Worm (Caenorhabditis elegans) whole organism, young adult: Measurements from ENCODE around the gene set-20.

ENCODE experiments used
- B0035.1 ChIP-seq: sonication (generic microtip); optimal IDR thresholded peaks from 2 replicates; lab custom pipeline; 2016; ENCODE audit warnings: missing genetic modification characterization, mild to moderate bottlenecking, missing compliant biosample characterization, missing genotype, missing genetic modification reagents
- B0336.3 ChIP-seq: fragments of 200-800 bp; sonication (Bioruptor generic); IDR thresholded peaks from 2 replicates; pipeline ENCODE4 v1.3.6; 2022; ENCODE audit warnings: missing genetic modification characterization, missing compliant biosample characterization
- C06A6.2 ChIP-seq: fragments of 200-800 bp; sonication (Bioruptor generic); conservative IDR thresholded peaks from 2 replicates; pipeline ENCODE4 v1.3.6; 2022; ENCODE audit warnings: missing genetic modification characterization, missing compliant biosample characterization
- C17E4.6 ChIP-seq: fragments of 200-800 bp; sonication (Bioruptor generic); IDR thresholded peaks from 2 replicates; pipeline ENCODE4 v1.3.6; 2022; ENCODE audit warnings: missing genetic modification reagents, missing genetic modification characterization, missing compliant biosample characterization
- F52B5.7 ChIP-seq: sonication (generic microtip); optimal IDR thresholded peaks from 2 replicates; lab custom pipeline; 2016; ENCODE audit warnings: mild to moderate bottlenecking, missing genetic modification characterization, missing compliant biosample characterization
- K11D2.4 ChIP-seq: fragments of 200-800 bp; sonication (Bioruptor generic); IDR thresholded peaks from 2 replicates; pipeline ENCODE4 v1.3.6; 2022; ENCODE audit warnings: missing genetic modification reagents, missing genetic modification characterization, missing compliant biosample characterization
- T07F8.4 ChIP-seq: sonication (generic microtip); optimal IDR thresholded peaks from 2 replicates; lab custom pipeline; 2016; ENCODE audit warnings: mild to moderate bottlenecking, missing genetic modification characterization, moderate library complexity, missing compliant biosample characterization
- Y56A3A.18 ChIP-seq: fragments of 200-800 bp; sonication (Bioruptor generic); IDR thresholded peaks from 2 replicates; pipeline ENCODE4 v1.3.6; 2022; ENCODE audit warnings: missing genetic modification reagents, missing genetic modification characterization, missing compliant biosample characterization
- Y67H2A.10 ChIP-seq: fragments of 200-800 bp; sonication (Bioruptor generic); conservative IDR thresholded peaks from 2 replicates; pipeline ENCODE4 v1.3.6; 2022; ENCODE audit warnings: missing genetic modification reagents, missing genetic modification characterization, missing compliant biosample characterization
- akir-1 ChIP-seq: fragments of 200-800 bp; sonication (Bioruptor generic); optimal IDR thresholded peaks from 2 replicates; lab custom pipeline; 2018; ENCODE audit warnings: mild to moderate bottlenecking, missing genetic modification characterization, moderate library complexity, missing compliant biosample characterization
- athp-1 ChIP-seq: sonication (generic microtip); optimal IDR thresholded peaks from 2 replicates; lab custom pipeline; 2017; ENCODE audit warnings: mild to moderate bottlenecking, missing genetic modification characterization, missing compliant biosample characterization
- attf-3 ChIP-seq: fragments of 200-800 bp; sonication (Bioruptor generic); conservative IDR thresholded peaks from 2 replicates; pipeline ENCODE4 v1.3.6; 2022; ENCODE audit warnings: missing genetic modification reagents, missing genetic modification characterization, missing compliant biosample characterization
- attf-6 ChIP-seq: fragments of 200-800 bp; sonication (Bioruptor generic); IDR thresholded peaks from 2 replicates; pipeline ENCODE4 v1.3.6; 2022; ENCODE audit warnings: missing genetic modification reagents, missing genetic modification characterization, missing compliant biosample characterization
- bed-2 ChIP-seq: fragments of 200-800 bp; sonication (Bioruptor generic); IDR thresholded peaks from 2 replicates; pipeline ENCODE4 v1.3.6; 2022; ENCODE audit warnings: missing genetic modification reagents, missing genetic modification characterization, missing compliant biosample characterization
- chd-7 ChIP-seq: sonication (generic microtip); optimal IDR thresholded peaks from 2 replicates; lab custom pipeline; 2016; ENCODE audit warnings: mild to moderate bottlenecking, missing genetic modification characterization, moderate library complexity, missing compliant biosample characterization
- die-1 ChIP-seq: sonication (generic microtip); optimal IDR thresholded peaks from 2 replicates; lab custom pipeline; 2016; ENCODE audit warnings: missing genotype, mild to moderate bottlenecking, missing genetic modification characterization, missing compliant biosample characterization
- dpl-1 ChIP-seq: fragments of 150-350 bp; optimal IDR thresholded peaks from 2 replicates; lab custom pipeline; 2014; ENCODE audit warnings: missing biosample characterization, missing genetic modification reagents, missing genetic modification characterization
- efl-1 ChIP-seq: fragments of 150-350 bp; optimal IDR thresholded peaks from 2 replicates; lab custom pipeline; 2014; ENCODE audit warnings: missing biosample characterization, missing genetic modification reagents, missing genetic modification characterization
- egrh-3 ChIP-seq: fragments of 200-800 bp; sonication (Bioruptor generic); IDR thresholded peaks from 2 replicates; pipeline ENCODE4 v1.3.6; 2022; ENCODE audit warnings: missing genetic modification reagents, missing genetic modification characterization, missing compliant biosample characterization
- ekl-4 ChIP-seq: fragments of 200-800 bp; sonication (Bioruptor generic); IDR thresholded peaks from 2 replicates; pipeline ENCODE4 v1.3.6; 2022; ENCODE audit warnings: missing genetic modification reagents, missing genetic modification characterization, missing compliant biosample characterization
- him-1 ChIP-seq: sonication (generic microtip); optimal IDR thresholded peaks from 2 replicates; lab custom pipeline; 2016; ENCODE audit warnings: missing genotype, missing genetic modification reagents, missing genetic modification characterization, missing compliant biosample characterization
- hlh-12 ChIP-seq: sonication (generic microtip); optimal IDR thresholded peaks from 2 replicates; lab custom pipeline; 2016; ENCODE audit warnings: missing genetic modification characterization, missing compliant biosample characterization
- hlh-26 ChIP-seq: fragments of 200-800 bp; sonication (Bioruptor generic); conservative IDR thresholded peaks from 2 replicates; pipeline ENCODE4 v1.3.6; 2022; ENCODE audit warnings: missing genetic modification reagents, missing genetic modification characterization, missing compliant biosample characterization
- lin-35 ChIP-seq, 3 experiments: fragments of 150-350 bp in 2 of 3; sonication (generic microtip) in 1 of 3; optimal IDR thresholded peaks; 2 replicates each; lab custom pipeline; 2014 to 2018; ENCODE audit warnings: missing biosample characterization in 3 of 3, missing genetic modification characterization in 3 of 3, missing genetic modification reagents in 3 of 3
- lin-40 ChIP-seq: sonication (generic microtip); optimal IDR thresholded peaks from 2 replicates; lab custom pipeline; 2016; ENCODE audit warnings: missing genetic modification characterization, mild to moderate bottlenecking, missing compliant biosample characterization, missing genotype, missing genetic modification reagents
- lsl-1 ChIP-seq: fragments of 200-800 bp; sonication (Bioruptor generic); optimal IDR thresholded peaks from 2 replicates; lab custom pipeline; 2018; ENCODE audit warnings: mild to moderate bottlenecking, missing genetic modification characterization, moderate library complexity, missing compliant biosample characterization
- madf-6 ChIP-seq: fragments of 200-800 bp; sonication (Bioruptor generic); IDR thresholded peaks from 2 replicates; pipeline ENCODE4 v1.3.6; 2022; ENCODE audit warnings: missing genetic modification reagents, missing genetic modification characterization, missing compliant biosample characterization
- mcd-1 ChIP-seq: fragments of 200-800 bp; sonication (Bioruptor generic); IDR thresholded peaks from 2 replicates; pipeline ENCODE4 v1.3.6; 2022; ENCODE audit warnings: missing genetic modification reagents, missing genetic modification characterization, missing compliant biosample characterization
- mel-28 ChIP-seq: sonication (generic microtip); optimal IDR thresholded peaks from 2 replicates; lab custom pipeline; 2016; ENCODE audit warnings: borderline replicate concordance, mild to moderate bottlenecking, missing genetic modification characterization, missing compliant biosample characterization
- mes-4 ChIP-seq: sonication (generic microtip); optimal IDR thresholded peaks from 2 replicates; lab custom pipeline; 2016; ENCODE audit warnings: missing genotype, missing genetic modification characterization, missing compliant biosample characterization
- mxl-1 ChIP-seq: sonication (generic microtip); optimal IDR thresholded peaks from 2 replicates; lab custom pipeline; 2016; ENCODE audit warnings: missing genetic modification characterization, missing compliant biosample characterization
- nfya-1 ChIP-seq: sonication (generic microtip); optimal IDR thresholded peaks from 2 replicates; lab custom pipeline; 2017; ENCODE audit warnings: antibody characterized with exemption, missing compliant biosample characterization, missing genetic modification characterization, borderline replicate concordance; ENCODE audit not compliant: insufficient read depth
- nhr-120 ChIP-seq: fragments of 200-800 bp; sonication (Bioruptor generic); IDR thresholded peaks from 2 replicates; pipeline ENCODE4 v1.3.6; 2022; ENCODE audit warnings: missing genetic modification characterization, missing compliant biosample characterization
- nhr-179 ChIP-seq: sonication (generic microtip); optimal IDR thresholded peaks from 2 replicates; lab custom pipeline; 2016; ENCODE audit warnings: mild to moderate bottlenecking, missing genetic modification characterization, missing compliant biosample characterization
- nhr-90 ChIP-seq: sonication (generic microtip); optimal IDR thresholded peaks from 2 replicates; lab custom pipeline; 2016; ENCODE audit warnings: missing genotype, mild to moderate bottlenecking, missing genetic modification characterization, missing compliant biosample characterization
- pha-4 ChIP-seq: fragments of 150-350 bp; sonication (generic microtip); optimal IDR thresholded peaks from 2 replicates; lab custom pipeline; 2014; ENCODE audit warnings: missing biosample characterization, missing genetic modification reagents, missing genetic modification characterization
- rcor-1 ChIP-seq: fragments of 200-800 bp; sonication (Bioruptor generic); IDR thresholded peaks from 2 replicates; pipeline ENCODE4 v1.3.6; 2022; ENCODE audit warnings: missing genetic modification reagents, missing genetic modification characterization, missing compliant biosample characterization
- rec-8 ChIP-seq, 2 experiments: sonication (generic microtip); optimal IDR thresholded peaks; 2 replicates each; lab custom pipeline; 2016; ENCODE audit warnings: mild to moderate bottlenecking in 2 of 2, missing genetic modification characterization in 2 of 2, missing genetic modification reagents in 2 of 2, missing genotype in 2 of 2, missing biosample characterization in 1 of 2, missing compliant biosample characterization in 1 of 2, moderate library complexity in 1 of 2
- repo-1 ChIP-seq: sonication (generic microtip); optimal IDR thresholded peaks from 2 replicates; lab custom pipeline; 2017; ENCODE audit warnings: mild to moderate bottlenecking, missing genetic modification characterization, missing compliant biosample characterization
- snpc-1.1 ChIP-seq: sonication (generic microtip); optimal IDR thresholded peaks from 2 replicates; lab custom pipeline; 2017; ENCODE audit warnings: missing genetic modification characterization, mild to moderate bottlenecking, missing compliant biosample characterization, antibody characterized with exemption, moderate library complexity, missing genotype, missing genetic modification reagents; ENCODE audit not compliant: insufficient read depth
- snpc-4 ChIP-seq, 5 experiments: fragments of 150-350 bp in 1 of 5; sonication (generic microtip) in 4 of 5; optimal IDR thresholded peaks; 2 replicates each; lab custom pipeline; 2014 to 2018; ENCODE audit warnings: missing genetic modification characterization in 5 of 5, missing biosample characterization in 3 of 5, antibody characterized with exemption in 2 of 5, mild to moderate bottlenecking in 2 of 5, missing compliant biosample characterization in 2 of 5, missing genotype in 2 of 5, moderate library complexity in 2 of 5, missing genetic modification reagents in 1 of 5
- xnd-1 ChIP-seq: sonication (generic microtip); optimal IDR thresholded peaks from 2 replicates; lab custom pipeline; 2016; ENCODE audit warnings: missing genotype, missing genetic modification reagents, missing genetic modification characterization, missing compliant biosample characterization
- zfh-2 ChIP-seq: fragments of 200-800 bp; sonication (Bioruptor generic); conservative IDR thresholded peaks from 2 replicates; pipeline ENCODE4 v1.3.6; 2022; ENCODE audit warnings: missing genetic modification reagents, missing genetic modification characterization, missing compliant biosample characterization
- ztf-18 ChIP-seq: sonication (generic microtip); optimal IDR thresholded peaks from 2 replicates; lab custom pipeline; 2016; ENCODE audit warnings: missing genotype, mild to moderate bottlenecking, missing genetic modification characterization, missing compliant biosample characterization

The set-20 gene

DNA sequence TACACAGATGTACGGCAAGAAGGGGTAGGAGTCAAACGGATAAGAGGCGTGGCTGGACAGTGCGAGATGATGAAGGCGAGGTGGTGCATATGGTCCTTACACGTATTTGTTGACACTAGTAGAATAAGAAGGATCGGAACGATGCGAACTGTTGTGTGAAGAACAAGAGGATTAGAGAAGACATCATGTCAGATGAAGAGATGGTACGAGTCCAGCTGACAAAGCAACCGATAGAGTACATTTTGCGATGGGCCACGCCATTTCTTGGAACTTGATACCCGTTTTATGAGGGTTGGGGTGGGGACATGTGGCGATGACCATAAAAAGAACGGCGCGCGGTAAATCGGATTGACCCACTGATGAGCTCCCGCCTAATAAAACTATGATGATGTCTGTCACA is 12.5 kb upstream of the set-20 start:
- no peak for TF ChIP-seq ztf-18 (tag; lab: Kevin White, UChicago)
- TF ChIP-seq, all 124 proteins: peak for 0

DNA sequence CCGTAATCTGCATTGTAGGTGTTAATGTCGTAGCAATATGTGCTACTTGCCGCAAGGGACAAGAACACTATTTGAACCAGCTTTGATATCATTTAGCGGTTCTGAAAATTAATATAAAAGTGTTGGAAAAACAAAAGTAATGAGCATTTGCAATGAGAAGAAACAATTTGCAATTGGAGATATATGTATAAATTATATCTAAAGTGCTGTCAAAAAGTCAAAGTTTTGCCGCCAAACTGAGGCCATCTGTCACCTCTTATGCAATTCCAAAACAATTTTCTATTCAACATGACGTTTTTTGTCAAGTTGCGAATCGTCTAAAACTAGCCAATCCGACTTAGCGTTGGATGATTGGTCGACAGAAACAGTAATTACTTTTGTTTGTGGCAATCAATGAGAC is 11.2 kb upstream of the set-20 start, which contains the start of gene W01C8.5:
Gene W01C8.5, minus strand, starts transcription at position 101 of the 400 bp plus-strand sequence.
- TF ChIP-seq C06A6.2, result no peak
- no peak for TF ChIP-seq nhr-179 (tag; lab: Kevin White, UChicago)
- TF ChIP-seq ekl-4 (GFP tag; lab: Robert Waterston, UW), result no peak
- no peak for TF ChIP-seq bed-2 (GFP tag; lab: Robert Waterston, UW)
- TF ChIP-seq lsl-1, result no peak
- TF ChIP-seq mes-4 (tag; lab: Kevin White, UChicago), result no peak
- TF ChIP-seq dpl-1 (GFP tag; lab: Kevin White, UChicago), result no peak
- no peak for TF ChIP-seq C17E4.6 (GFP tag; lab: Robert Waterston, UW)
- TF ChIP-seq snpc-4 (GFP tag; optimal IDR thresholded peaks at IDR 0.05; lab: Kevin White, UChicago), result no peak
- no peak for TF ChIP-seq snpc-4 (tag; optimal IDR thresholded peaks at IDR 0.05; lab: Kevin White, UChicago)
- TF ChIP-seq K11D2.4, result no peak
- no peak for TF ChIP-seq efl-1 (GFP tag; lab: Kevin White, UChicago)
- TF ChIP-seq nfya-1 (tag; lab: Kevin White, UChicago), result no peak
- no peak for TF ChIP-seq him-1 (tag; lab: Kevin White, UChicago)
- no peak for TF ChIP-seq athp-1 (tag; lab: Kevin White, UChicago)
- TF ChIP-seq mxl-1 (tag; lab: Kevin White, UChicago), result no peak
- no peak for TF ChIP-seq B0336.3
- TF ChIP-seq die-1 (tag; lab: Kevin White, UChicago), result no peak

DNA sequence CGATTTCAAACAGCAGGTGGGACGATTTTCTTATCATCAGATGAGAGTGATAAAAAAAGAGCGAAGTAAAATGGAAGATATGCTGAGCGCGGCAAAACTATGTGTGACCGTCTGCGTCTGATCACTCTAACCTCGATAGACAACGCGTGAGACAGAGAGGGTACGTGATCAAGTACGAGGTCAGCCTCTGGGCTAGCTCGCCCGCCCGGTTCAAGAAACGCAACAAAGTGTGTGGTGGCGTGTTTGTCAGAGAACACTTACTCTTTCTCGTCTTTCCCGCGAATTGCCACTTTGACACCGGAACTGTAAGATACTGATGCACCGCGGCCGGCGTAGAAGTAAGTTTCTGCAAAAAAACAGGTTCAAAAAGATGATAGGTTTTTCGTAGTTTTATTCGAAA is 10.2 kb upstream of the set-20 start:
- TF ChIP-seq mcd-1 (0 out of 2 replicates have a peak, but pooled peaks have one; percentile 32), F52B5.7 (no peak), egrh-3 (no peak), lin-40 (tag; lab: Kevin White, UChicago) (peak; percentile 34), T07F8.4 (no peak), attf-6 (no peak), nhr-179 (tag; lab: Kevin White, UChicago) (no peak), zfh-2 (peak; percentile 64), akir-1 (GFP tag; lab: Kevin White, UChicago) (no peak), hlh-26 (GFP tag; lab: Robert Waterston, UW) (no peak), snpc-1.1 (tag; lab: Kevin White, UChicago) (no peak), rcor-1 (GFP tag; lab: Robert Waterston, UW) (no peak), nhr-120 (GFP tag; lab: Robert Waterston, UW) (no peak), Y56A3A.18 (GFP tag; lab: Robert Waterston, UW) (no peak), C17E4.6 (GFP tag; lab: Robert Waterston, UW) (no peak), dpl-1 (GFP tag; lab: Kevin White, UChicago) (no peak), ekl-4 (GFP tag; lab: Robert Waterston, UW) (peak; percentile 48; the same call in 1 of the 2 replicates), xnd-1 (tag; lab: Kevin White, UChicago) (no peak), repo-1 (tag; lab: Kevin White, UChicago) (no peak), mel-28 (tag; lab: Kevin White, UChicago) (no peak), Y67H2A.10 (GFP tag; lab: Robert Waterston, UW) (no peak), chd-7 (tag; lab: Kevin White, UChicago) (peak; percentile 18), lin-35 (GFP tag; optimal IDR thresholded peaks at IDR 0.05; lab: Kevin White, UChicago) (no peak), athp-1 (tag; lab: Kevin White, UChicago) (no peak), hlh-12 (tag; lab: Kevin White, UChicago) (no peak), rec-8 (tag; optimal IDR thresholded peaks at IDR 0.05; lab: Kevin White, UChicago) (no peak), attf-3 (no peak), B0035.1 (tag; lab: Kevin White, UChicago) (no peak), pha-4 (tag; lab: Kevin White, UChicago) (no peak), nhr-90 (tag; lab: Kevin White, UChicago) (peak; percentile 21), B0336.3 (peak; percentile 63; the same call in 1 of the 2 replicates), madf-6 (GFP tag; lab: Robert Waterston, UW) (no peak)
